Worm (Caenorhabditis elegans) whole organism, midembryonic: ENCODE results near the gene ceh-7.

Experiments used
- T22C8.4 ChIP-seq: fragments of 200-800 bp; sonication (Bioruptor generic); IDR thresholded peaks from 2 replicates; pipeline ENCODE4 v1.3.6; 2022; ENCODE audit warnings: missing genetic modification characterization, missing compliant biosample characterization
- flt-1 ChIP-seq: fragments of 200-800 bp; sonication (Bioruptor generic); IDR thresholded peaks from 2 replicates; pipeline ENCODE4 v1.3.6; 2022; ENCODE audit warnings: missing genetic modification characterization, missing compliant biosample characterization
- ref-1 ChIP-seq: fragments of 200-800 bp; sonication (Bioruptor generic); conservative IDR thresholded peaks from 2 replicates; pipeline ENCODE4 v1.3.6; 2022; ENCODE audit warnings: missing genetic modification reagents, missing genetic modification characterization, missing compliant biosample characterization
- tab-1 ChIP-seq: fragments of 200-800 bp; sonication (Bioruptor generic); IDR thresholded peaks from 2 replicates; pipeline ENCODE4 v1.3.6; 2022; ENCODE audit warnings: missing genetic modification characterization, missing compliant biosample characterization
- ztf-23 ChIP-seq: fragments of 200-800 bp; sonication (Bioruptor generic); IDR thresholded peaks from 2 replicates; pipeline ENCODE4 v1.3.6; 2022; ENCODE audit warnings: missing genetic modification reagents, missing genetic modification characterization, missing compliant biosample characterization
- ztf-29 ChIP-seq: fragments of 200-800 bp; sonication (Bioruptor generic); IDR thresholded peaks from 2 replicates; pipeline ENCODE4 v1.3.6; 2022; ENCODE audit warnings: missing genetic modification reagents, missing genetic modification characterization, missing compliant biosample characterization

DNA sequence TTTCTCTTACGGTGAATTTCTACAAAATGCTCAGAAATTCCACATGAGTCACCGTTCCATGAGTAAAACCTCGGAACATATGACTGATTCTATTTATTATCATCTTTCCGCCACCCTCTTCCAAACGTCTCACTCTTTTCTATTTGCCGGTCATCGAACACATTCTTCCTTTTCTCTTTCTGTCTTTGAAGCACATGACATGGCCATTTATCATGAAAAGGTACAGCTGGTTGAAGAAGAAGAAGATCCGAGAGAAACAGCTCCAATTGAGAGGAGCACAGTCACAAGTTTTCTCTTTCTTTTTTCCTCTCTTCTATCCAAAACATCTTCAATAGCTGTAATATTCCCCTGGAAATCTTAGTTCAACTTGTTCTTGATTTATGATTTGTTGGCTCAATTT lies 3.4 kb upstream of the ceh-7 start, which contains the start of gene cup-16:
- no peak for TF ChIP-seq ztf-29 (GFP tag; lab: Robert Waterston, UW)
- no peak for TF ChIP-seq tab-1 (GFP tag; lab: Robert Waterston, UW)
- no peak for TF ChIP-seq ztf-23
- TF ChIP-seq T22C8.4 = no peak
- TF ChIP-seq flt-1 (GFP tag; lab: Robert Waterston, UW) = no peak
- TF ChIP-seq ref-1 (GFP tag; lab: Robert Waterston, UW) = no peak
